Fruit fly (Drosophila melanogaster) whole organism, embryonic: ENCODE data around the gene eIF2Bepsilon.

ENCODE experiments used
- ATbp ChIP-seq: fragments of 200-800 bp; sonication (Bioruptor generic); optimal IDR thresholded peaks from 2 replicates; lab custom pipeline; 2017; ENCODE audit warnings: missing biosample characterization, mild to moderate bottlenecking, missing genetic modification characterization, missing genetic modification reagents
- B-H2 ChIP-seq: fragments of 200-800 bp; sonication (Bioruptor generic); optimal IDR thresholded peaks from 2 replicates; lab custom pipeline; 2018; ENCODE audit warnings: missing biosample characterization, mild to moderate bottlenecking, missing genetic modification characterization
- BEAF-32 ChIP-seq: fragments of 200-800 bp; sonication (Bioruptor generic); optimal IDR thresholded peaks from 3 replicates; lab custom pipeline; 2017; ENCODE audit warnings: missing biosample characterization, missing genetic modification characterization, mild to moderate bottlenecking, moderate library complexity, missing genetic modification reagents
- CG10431 ChIP-seq: fragments of 200-800 bp; sonication (Bioruptor generic); optimal IDR thresholded peaks from 3 replicates; lab custom pipeline; 2018; ENCODE audit warnings: missing biosample characterization, mild to moderate bottlenecking, missing genetic modification characterization
- CG10543 ChIP-seq: fragments of 200-800 bp; sonication (Bioruptor generic); optimal IDR thresholded peaks from 3 replicates; lab custom pipeline; 2017; ENCODE audit warnings: missing biosample characterization, mild to moderate bottlenecking, missing genetic modification characterization, moderate library complexity
- CG11560 ChIP-seq: fragments of 200-800 bp; sonication (Bioruptor generic); IDR thresholded peaks from 3 replicates; pipeline ENCODE4 v1.3.6; 2022; ENCODE audit warnings: missing biosample characterization, missing genetic modification characterization
- CG14014 ChIP-seq: fragments of 200-800 bp; sonication (Bioruptor generic); IDR thresholded peaks from 2 replicates; pipeline ENCODE4 v1.3.6; 2022; ENCODE audit warnings: missing biosample characterization, missing genetic modification characterization
- CG14667 ChIP-seq: fragments of 200-800 bp; sonication (Bioruptor generic); IDR thresholded peaks from 2 replicates; pipeline ENCODE4 v1.3.6; 2022; ENCODE audit warnings: missing biosample characterization, missing genetic modification characterization
- CG15514 ChIP-seq: fragments of 200-800 bp; sonication (Bioruptor generic); optimal IDR thresholded peaks from 3 replicates; lab custom pipeline; 2017; ENCODE audit warnings: missing biosample characterization, missing genetic modification characterization, mild to moderate bottlenecking, moderate library complexity, missing genetic modification reagents
- CG1602 ChIP-seq: fragments of 200-800 bp; sonication (Bioruptor generic); optimal IDR thresholded peaks from 3 replicates; lab custom pipeline; 2016; ENCODE audit warnings: missing biosample characterization, missing genetic modification characterization
- CG17186 ChIP-seq: fragments of 200-800 bp; sonication (Bioruptor generic); optimal IDR thresholded peaks from 3 replicates; lab custom pipeline; 2017; ENCODE audit warnings: missing biosample characterization, missing genetic modification reagents, missing genetic modification characterization
- CG2120 ChIP-seq: fragments of 200-800 bp; sonication (Bioruptor generic); optimal IDR thresholded peaks from 3 replicates; lab custom pipeline; 2016; ENCODE audit warnings: missing biosample characterization, missing genetic modification characterization
- CG2889 ChIP-seq: fragments of 200-800 bp; sonication (Bioruptor generic); IDR thresholded peaks from 3 replicates; pipeline ENCODE4 v1.3.6; 2022; ENCODE audit warnings: missing biosample characterization, missing genetic modification characterization
- CG4328 ChIP-seq: fragments of 200-800 bp; sonication (Bioruptor generic); optimal IDR thresholded peaks from 3 replicates; lab custom pipeline; 2017; ENCODE audit warnings: missing biosample characterization, missing genetic modification reagents, missing genetic modification characterization
- CG6791 ChIP-seq: fragments of 200-800 bp; sonication (Bioruptor generic); IDR thresholded peaks from 3 replicates; pipeline ENCODE4 v1.3.6; 2022; ENCODE audit warnings: missing biosample characterization, missing genetic modification characterization; ENCODE audit not compliant: partially characterized antibody
- CG7987 ChIP-seq: fragments of 200-800 bp; sonication (Bioruptor generic); optimal IDR thresholded peaks from 2 replicates; lab custom pipeline; 2018; ENCODE audit warnings: missing biosample characterization, mild to moderate bottlenecking, missing genetic modification characterization, moderate library complexity
- CG9215 ChIP-seq: fragments of 200-800 bp; sonication (Bioruptor generic); IDR thresholded peaks from 2 replicates; pipeline ENCODE4 v1.3.6; 2022; ENCODE audit warnings: missing biosample characterization, missing genetic modification characterization
- Deaf1 ChIP-seq: fragments of 200-800 bp; optimal IDR thresholded peaks from 3 replicates; lab custom pipeline; 2019; ENCODE audit warnings: missing biosample characterization, mild to moderate bottlenecking, missing genetic modification characterization, moderate library complexity
- Dp ChIP-seq: fragments of 200-800 bp; sonication (Bioruptor generic); optimal IDR thresholded peaks from 2 replicates; lab custom pipeline; 2018; ENCODE audit warnings: missing biosample characterization, mild to moderate bottlenecking, missing genetic modification characterization, moderate library complexity
- Dref ChIP-seq: fragments of 200-800 bp; sonication (Bioruptor generic); IDR thresholded peaks from 2 replicates; pipeline ENCODE4 v1.3.6; 2022; ENCODE audit warnings: missing biosample characterization, missing genetic modification characterization
- Fer1 ChIP-seq: fragments of 200-800 bp; sonication (Bioruptor generic); optimal IDR thresholded peaks from 2 replicates; lab custom pipeline; 2017; ENCODE audit warnings: missing biosample characterization, mild to moderate bottlenecking, missing genetic modification characterization
- Gsc ChIP-seq: fragments of 200-800 bp; sonication (Bioruptor generic); IDR thresholded peaks from 2 replicates; pipeline ENCODE4 v1.3.6; 2022; ENCODE audit warnings: missing biosample characterization, missing genetic modification characterization
- MESR4 ChIP-seq: fragments of 200-800 bp; sonication (Bioruptor generic); optimal IDR thresholded peaks from 2 replicates; lab custom pipeline; 2018; ENCODE audit warnings: missing biosample characterization, mild to moderate bottlenecking, missing genetic modification characterization, moderate library complexity
- Meics ChIP-seq: fragments of 200-800 bp; sonication (Bioruptor generic); optimal IDR thresholded peaks from 2 replicates; lab custom pipeline; 2017; ENCODE audit warnings: missing biosample characterization, mild to moderate bottlenecking, missing genetic modification characterization
- Mes4 ChIP-seq: fragments of 200-800 bp; sonication (Bioruptor generic); optimal IDR thresholded peaks from 2 replicates; lab custom pipeline; 2016; ENCODE audit warnings: missing biosample characterization, missing genetic modification characterization
- Poxn ChIP-seq: fragments of 200-800 bp; sonication (Bioruptor generic); IDR thresholded peaks from 2 replicates; pipeline ENCODE4 v1.3.6; 2022; ENCODE audit warnings: missing biosample characterization, missing genetic modification characterization
- Rx ChIP-seq: fragments of 200-800 bp; sonication (Bioruptor generic); IDR thresholded peaks from 2 replicates; pipeline ENCODE4 v1.3.6; 2022; ENCODE audit warnings: missing biosample characterization, missing genetic modification characterization
- Scr ChIP-seq: fragments of 200-800 bp; sonication (Bioruptor generic); IDR thresholded peaks from 2 replicates; pipeline ENCODE4 v1.3.6; 2022; ENCODE audit warnings: missing biosample characterization, missing genetic modification characterization; ENCODE audit not compliant: partially characterized antibody
- Tbp ChIP-seq: fragments of >200 bp; optimal IDR thresholded peaks from 2 replicates; lab custom pipeline; 2018; ENCODE audit warnings: missing biosample characterization, missing genetic modification characterization
- YL-1 ChIP-seq: fragments of 200-800 bp; sonication (Bioruptor generic); optimal IDR thresholded peaks from 3 replicates; lab custom pipeline; 2017; ENCODE audit warnings: missing biosample characterization, mild to moderate bottlenecking, missing genetic modification characterization
- cad ChIP-seq: fragments of >200 bp; optimal IDR thresholded peaks from 2 replicates; lab custom pipeline; 2017; ENCODE audit warnings: missing biosample characterization, missing genetic modification characterization
- chn ChIP-seq: fragments of 200-800 bp; sonication (Bioruptor generic); optimal IDR thresholded peaks from 2 replicates; lab custom pipeline; 2016; ENCODE audit warnings: missing biosample characterization, missing genetic modification characterization
- crp ChIP-seq, 2 experiments: fragments of 200-800 bp; sonication (Bioruptor generic); optimal IDR thresholded peaks; 2 replicates in 1 of 2; 3 replicates in 1 of 2; lab custom pipeline; 2017; ENCODE audit warnings: missing biosample characterization in 2 of 2, missing genetic modification characterization in 2 of 2, mild to moderate bottlenecking in 1 of 2, moderate library complexity in 1 of 2
- hbn ChIP-seq: fragments of 200-800 bp; sonication (Bioruptor generic); IDR thresholded peaks from 2 replicates; pipeline ENCODE4 v1.3.6; 2022; ENCODE audit warnings: missing biosample characterization, missing genetic modification characterization; ENCODE audit not compliant: partially characterized antibody
- hkb ChIP-seq, 2 experiments: fragments of 200-800 bp in 1 of 2; fragments of >200 bp in 1 of 2; sonication (Bioruptor generic) in 1 of 2; IDR thresholded peaks in 1 of 2; optimal IDR thresholded peaks in 1 of 2; 2 replicates each; pipeline versions ENCODE4 v1.3.6 to Lab custom; 2017 to 2022; ENCODE audit warnings: missing biosample characterization in 1 of 2, missing genetic modification characterization in 1 of 2
- jigr1 ChIP-seq: fragments of 200-800 bp; sonication (Bioruptor generic); IDR thresholded peaks from 3 replicates; pipeline ENCODE4 v1.3.6; 2022; ENCODE audit warnings: missing biosample characterization, missing genetic modification characterization
- jumu ChIP-seq: fragments of 200-800 bp; sonication (Bioruptor generic); optimal IDR thresholded peaks from 3 replicates; lab custom pipeline; 2016; ENCODE audit warnings: missing biosample characterization, missing genetic modification characterization
- kay ChIP-seq: fragments of 200-800 bp; sonication (Bioruptor generic); optimal IDR thresholded peaks from 2 replicates; lab custom pipeline; 2016; ENCODE audit warnings: missing biosample characterization, missing genetic modification characterization
- lov ChIP-seq, 2 experiments: fragments of 200-800 bp in 1 of 2; fragments of >200 bp in 1 of 2; sonication (Bioruptor generic) in 1 of 2; IDR thresholded peaks in 1 of 2; optimal IDR thresholded peaks in 1 of 2; 2 replicates in 1 of 2; 3 replicates in 1 of 2; pipeline versions ENCODE4 v1.3.6 to Lab custom; 2017 to 2022; ENCODE audit warnings: missing biosample characterization in 1 of 2, missing genetic modification characterization in 1 of 2
- nerfin-1 ChIP-seq: fragments of 200-800 bp; sonication (Bioruptor generic); optimal IDR thresholded peaks from 3 replicates; lab custom pipeline; 2019; ENCODE audit warnings: missing biosample characterization, mild to moderate bottlenecking, missing genetic modification characterization, moderate library complexity
- nerfin-2 ChIP-seq: fragments of 200-800 bp; sonication (Bioruptor generic); IDR thresholded peaks from 2 replicates; pipeline ENCODE4 v1.3.6; 2022; ENCODE audit warnings: missing biosample characterization, missing genetic modification characterization; ENCODE audit not compliant: partially characterized antibody
- onecut ChIP-seq: fragments of 200-800 bp; sonication (Bioruptor generic); IDR thresholded peaks from 2 replicates; pipeline ENCODE4 v1.3.6; 2022; ENCODE audit warnings: missing biosample characterization, missing genetic modification characterization
- otp ChIP-seq: fragments of 200-800 bp; sonication (Bioruptor generic); IDR thresholded peaks from 3 replicates; pipeline ENCODE4, ENCODE4 v1.3.6; 2022; ENCODE audit warnings: missing biosample characterization, missing genetic modification characterization
- sens ChIP-seq: fragments of 200-800 bp; sonication (Bioruptor generic); peaks from one replicate; lab custom pipeline; 2016; ENCODE audit warnings: missing biosample characterization, missing genetic modification characterization
- sisA ChIP-seq: fragments of 200-800 bp; sonication (Bioruptor generic); IDR thresholded peaks from 2 replicates; pipeline ENCODE4 v1.3.6; 2022; ENCODE audit warnings: missing biosample characterization, missing genetic modification characterization
- sob ChIP-seq: fragments of 200-800 bp; sonication (Bioruptor generic); IDR thresholded peaks from 2 replicates; pipeline ENCODE4 v1.3.6; 2022; ENCODE audit warnings: missing biosample characterization, missing genetic modification characterization
- stwl ChIP-seq: fragments of 200-800 bp; sonication (Bioruptor generic); optimal IDR thresholded peaks from 3 replicates; lab custom pipeline; 2018; ENCODE audit warnings: missing biosample characterization, mild to moderate bottlenecking, missing genetic modification characterization, moderate library complexity
- tll ChIP-seq, 2 experiments: fragments of 200-800 bp in 1 of 2; fragments of >200 bp in 1 of 2; sonication (Bioruptor generic) in 1 of 2; optimal IDR thresholded peaks; 2 replicates each; lab custom pipeline; 2017 to 2019; ENCODE audit warnings: missing biosample characterization in 2 of 2, missing genetic modification characterization in 2 of 2, mild to moderate bottlenecking in 1 of 2, moderate library complexity in 1 of 2
- zen ChIP-seq: fragments of 200-800 bp; sonication (Bioruptor generic); optimal IDR thresholded peaks from 3 replicates; lab custom pipeline; 2018; ENCODE audit warnings: missing biosample characterization, mild to moderate bottlenecking, missing genetic modification characterization, moderate library complexity

eIF2Bepsilon gene

dm6 chrX:1901605-1902136 is 21.0 kb downstream of the eIF2Bepsilon start, which contains the start of gene Ldaf1 (continued):
- TF ChIP-seq CG17186 (GFP tag; lab: Kevin White, UChicago): no peak
- peak; percentile 22 for TF ChIP-seq CG10431
- TF ChIP-seq jigr1 (GFP tag; lab: Robert Waterston, UW): no peak
- no peak for TF ChIP-seq jumu (GFP tag; lab: Kevin White, UChicago)
- TF ChIP-seq CG11560 (tag; lab: Robert Waterston, UW): no peak
- no peak for TF ChIP-seq nerfin-1 (tag; lab: Kevin White, UChicago)
- TF ChIP-seq onecut (GFP tag; lab: Robert Waterston, UW): no peak
- TF ChIP-seq crp (GFP tag; optimal IDR thresholded peaks at IDR 0.05; lab: Kevin White, UChicago): no peak
- peak; percentile 69 for TF ChIP-seq CG15514 (GFP tag; lab: Kevin White, UChicago)
- TF ChIP-seq chn (GFP tag; lab: Kevin White, UChicago): no peak
- TF ChIP-seq hbn (GFP tag; lab: Robert Waterston, UW): no peak
- TF ChIP-seq CG6791 (GFP tag; lab: Robert Waterston, UW): no peak
- TF ChIP-seq sisA (GFP tag; lab: Robert Waterston, UW): no peak
- peak; percentile 54 for TF ChIP-seq Dp (GFP tag; lab: Kevin White, UChicago)
- no peak for TF ChIP-seq sob (GFP tag; lab: Robert Waterston, UW)
- no peak for TF ChIP-seq CG9215 (GFP tag; lab: Robert Waterston, UW)
- no peak for TF ChIP-seq CG14014 (GFP tag; lab: Robert Waterston, UW)
- TF ChIP-seq sens: peak; percentile 69
- no peak for TF ChIP-seq Tbp (GFP tag; lab: Kevin White, UChicago)
- TF ChIP-seq CG2889: no peak
- peak; percentile 7 for TF ChIP-seq CG2120 (GFP tag; lab: Kevin White, UChicago)
- 0 out of 2 replicates have a peak, but pooled peaks have one; percentile 23 for TF ChIP-seq Scr (GFP tag; lab: Robert Waterston, UW)
- TF ChIP-seq BEAF-32: peak; percentile 22
- no peak for TF ChIP-seq kay (GFP tag; lab: Kevin White, UChicago)
- no peak for TF ChIP-seq CG4328 (GFP tag; lab: Kevin White, UChicago)
- peak; percentile 5 for TF ChIP-seq Fer1 (GFP tag; lab: Kevin White, UChicago)
- TF ChIP-seq Gsc (GFP tag; lab: Robert Waterston, UW): no peak
- TF ChIP-seq Meics (GFP tag; lab: Kevin White, UChicago): no peak
- TF ChIP-seq YL-1 (GFP tag; lab: Kevin White, UChicago): peak; percentile 4
- TF ChIP-seq Mes4 (GFP tag; lab: Kevin White, UChicago): no peak
- peak; percentile 22 for TF ChIP-seq CG10543 (GFP tag; lab: Kevin White, UChicago)
- no peak for TF ChIP-seq nerfin-2 (GFP tag; lab: Robert Waterston, UW)
- no peak for TF ChIP-seq lov (optimal IDR thresholded peaks at IDR 0.05; lab: Kevin White, UChicago)
- TF ChIP-seq lov (GFP tag; IDR thresholded peaks at IDR 0.05; lab: Robert Waterston, UW): no peak
- TF ChIP-seq ATbp (GFP tag; lab: Kevin White, UChicago): no peak
- no peak for TF ChIP-seq CG7987 (GFP tag; lab: Kevin White, UChicago)
- peak; percentile 40 for TF ChIP-seq stwl (tag; lab: Kevin White, UChicago)
- peak; percentile 6 for TF ChIP-seq zen
- TF ChIP-seq Dref: peak; percentile 48
- TF ChIP-seq B-H2 (GFP tag; lab: Kevin White, UChicago): peak; percentile 19
- no peak for TF ChIP-seq Poxn (GFP tag; lab: Robert Waterston, UW)
- no peak for TF ChIP-seq Rx (GFP tag; lab: Robert Waterston, UW)
- TF ChIP-seq tll (GFP tag; optimal IDR thresholded peaks at IDR 0.05; lab: Kevin White, UChicago): no peak
- no peak for TF ChIP-seq hkb (optimal IDR thresholded peaks at IDR 0.05; lab: Kevin White, UChicago)
- TF ChIP-seq hkb (GFP tag; IDR thresholded peaks at IDR 0.05; lab: Robert Waterston, UW): no peak
- TF ChIP-seq Deaf1: no peak
- no peak for TF ChIP-seq cad (GFP tag; lab: Kevin White, UChicago)
- peak; percentile 20 for TF ChIP-seq MESR4 (GFP tag; lab: Kevin White, UChicago)
- TF ChIP-seq otp: no peak
- no peak for TF ChIP-seq CG1602 (GFP tag; lab: Kevin White, UChicago)
- TF ChIP-seq CG14667: no peak
